Fruit fly (Drosophila melanogaster) whole organism, embryonic: ENCODE measurements around the gene dmGlut.

Experiments
- CG11696 ChIP-seq: fragments of 200-800 bp; sonication (Bioruptor generic); IDR thresholded peaks from 2 replicates; pipeline ENCODE4 v1.3.6; 2022; ENCODE audit warnings: missing biosample characterization, missing genetic modification characterization
- CG12236 ChIP-seq: fragments of 200-800 bp; sonication (Bioruptor generic); optimal IDR thresholded peaks from 2 replicates; lab custom pipeline; 2016; ENCODE audit warnings: missing biosample characterization, missing genetic modification characterization
- CG16813 ChIP-seq: fragments of 200-800 bp; sonication (Bioruptor generic); IDR thresholded peaks from 3 replicates; pipeline ENCODE4 v1.3.6; 2022; ENCODE audit warnings: missing biosample characterization, missing genetic modification characterization; ENCODE audit not compliant: partially characterized antibody
- CG17802 ChIP-seq: fragments of 200-800 bp; sonication (Bioruptor generic); optimal IDR thresholded peaks from 2 replicates; lab custom pipeline; 2018; ENCODE audit warnings: missing biosample characterization, mild to moderate bottlenecking, missing genetic modification characterization, moderate library complexity
- CG17829 ChIP-seq: fragments of 200-800 bp; optimal IDR thresholded peaks from 2 replicates; lab custom pipeline; 2019; ENCODE audit warnings: missing biosample characterization, mild to moderate bottlenecking, missing genetic modification characterization, moderate library complexity
- CG2116 ChIP-seq: fragments of 200-800 bp; sonication (Bioruptor generic); optimal IDR thresholded peaks from 3 replicates; lab custom pipeline; 2018; ENCODE audit warnings: missing biosample characterization, mild to moderate bottlenecking, missing genetic modification characterization
- CG2129 ChIP-seq: fragments of 200-800 bp; sonication (Bioruptor generic); IDR thresholded peaks from 2 replicates; pipeline ENCODE4 v1.3.6; 2022; ENCODE audit warnings: missing biosample characterization, missing genetic modification characterization; ENCODE audit not compliant: partially characterized antibody
- CG2199 ChIP-seq: fragments of 200-800 bp; sonication (Bioruptor generic); IDR thresholded peaks from 3 replicates; pipeline ENCODE4 v1.3.6; 2022; ENCODE audit warnings: missing biosample characterization, missing genetic modification characterization
- CG3281 ChIP-seq: fragments of 200-800 bp; sonication (Bioruptor generic); optimal IDR thresholded peaks from 3 replicates; lab custom pipeline; 2017; ENCODE audit warnings: missing biosample characterization, mild to moderate bottlenecking, missing genetic modification characterization
- CG33213 ChIP-seq: fragments of 200-800 bp; sonication (Bioruptor generic); optimal IDR thresholded peaks from 3 replicates; lab custom pipeline; 2016; ENCODE audit warnings: missing biosample characterization, missing genetic modification characterization
- CG4328 ChIP-seq: fragments of 200-800 bp; sonication (Bioruptor generic); optimal IDR thresholded peaks from 3 replicates; lab custom pipeline; 2017; ENCODE audit warnings: missing biosample characterization, missing genetic modification reagents, missing genetic modification characterization
- CG4424 ChIP-seq: fragments of 200-800 bp; sonication (Bioruptor generic); optimal IDR thresholded peaks from 3 replicates; lab custom pipeline; 2016; ENCODE audit warnings: missing biosample characterization, missing genetic modification characterization
- CG7928 ChIP-seq: fragments of 200-800 bp; sonication (Bioruptor generic); optimal IDR thresholded peaks from 2 replicates; lab custom pipeline; 2017; ENCODE audit warnings: missing biosample characterization, mild to moderate bottlenecking, missing genetic modification characterization
- Chrac-16 ChIP-seq: fragments of 200-800 bp; sonication (Bioruptor generic); optimal IDR thresholded peaks from 3 replicates; lab custom pipeline; 2016; ENCODE audit warnings: missing biosample characterization, missing genetic modification characterization
- CoRest ChIP-seq: fragments of 200-800 bp; sonication (Bioruptor generic); optimal IDR thresholded peaks from 3 replicates; lab custom pipeline; 2018; ENCODE audit warnings: missing biosample characterization, mild to moderate bottlenecking, missing genetic modification characterization, moderate library complexity
- Dad ChIP-seq: fragments of 200-800 bp; sonication (Bioruptor generic); optimal IDR thresholded peaks from 3 replicates; lab custom pipeline; 2016; ENCODE audit warnings: missing biosample characterization, missing genetic modification characterization
- Dfd ChIP-seq, 2 experiments: fragments of >200 bp; optimal IDR thresholded peaks; 2 replicates each; lab custom pipeline; 2017; ENCODE audit warnings: missing biosample characterization in 2 of 2, missing genetic modification characterization in 2 of 2
- Dip2 ChIP-seq: fragments of 200-800 bp; sonication (Bioruptor generic); IDR thresholded peaks from 2 replicates; pipeline ENCODE4 v1.3.6; 2022; ENCODE audit warnings: missing biosample characterization, missing genetic modification characterization
- Dref ChIP-seq: fragments of 200-800 bp; sonication (Bioruptor generic); IDR thresholded peaks from 2 replicates; pipeline ENCODE4 v1.3.6; 2022; ENCODE audit warnings: missing biosample characterization, missing genetic modification characterization
- Fer2 ChIP-seq: fragments of 200-800 bp; sonication (Bioruptor generic); optimal IDR thresholded peaks from 2 replicates; lab custom pipeline; 2018; ENCODE audit warnings: missing biosample characterization, mild to moderate bottlenecking, missing genetic modification characterization, moderate library complexity
- HLH54F ChIP-seq: fragments of 200-800 bp; sonication (Bioruptor generic); optimal IDR thresholded peaks from 3 replicates; lab custom pipeline; 2016; ENCODE audit warnings: missing biosample characterization, missing genetic modification characterization
- HmgD ChIP-seq: fragments of 200-800 bp; sonication (Bioruptor generic); optimal IDR thresholded peaks from 3 replicates; lab custom pipeline; 2016; ENCODE audit warnings: missing biosample characterization, missing genetic modification characterization
- HmgZ ChIP-seq: fragments of 200-800 bp; sonication (Bioruptor generic); optimal IDR thresholded peaks from 2 replicates; lab custom pipeline; 2018; ENCODE audit warnings: missing biosample characterization, mild to moderate bottlenecking, missing genetic modification characterization
- Lhr ChIP-seq: fragments of 200-800 bp; sonication (Bioruptor generic); optimal IDR thresholded peaks from 3 replicates; lab custom pipeline; 2017; ENCODE audit warnings: mild to moderate bottlenecking, missing biosample characterization, missing genetic modification reagents, missing genetic modification characterization
- Oaz ChIP-seq: fragments of 200-800 bp; sonication (Bioruptor generic); IDR thresholded peaks from 2 replicates; pipeline ENCODE4 v1.3.6; 2022; ENCODE audit warnings: missing biosample characterization, missing genetic modification characterization
- Oli ChIP-seq: fragments of 200-800 bp; sonication (Bioruptor generic); optimal IDR thresholded peaks from 2 replicates; lab custom pipeline; 2018; ENCODE audit warnings: missing biosample characterization, mild to moderate bottlenecking, missing genetic modification characterization, moderate library complexity
- Xrp1 ChIP-seq: fragments of 200-800 bp; sonication (Bioruptor generic); IDR thresholded peaks from 2 replicates; pipeline ENCODE4 v1.3.6; 2022; ENCODE audit warnings: missing biosample characterization, missing genetic modification characterization
- ato ChIP-seq: fragments of 200-800 bp; sonication (Bioruptor generic); IDR thresholded peaks from 2 replicates; pipeline ENCODE4 v1.3.6; 2022; ENCODE audit warnings: missing biosample characterization, missing genetic modification characterization; ENCODE audit not compliant: partially characterized antibody
- cato ChIP-seq: fragments of 200-800 bp; sonication (Bioruptor generic); optimal IDR thresholded peaks from 2 replicates; lab custom pipeline; 2016; ENCODE audit warnings: missing biosample characterization, missing genetic modification characterization, borderline replicate concordance
- caup ChIP-seq: fragments of 200-800 bp; sonication (Bioruptor generic); optimal IDR thresholded peaks from 3 replicates; lab custom pipeline; 2017; ENCODE audit warnings: missing biosample characterization, mild to moderate bottlenecking, missing genetic modification characterization, moderate library complexity; ENCODE audit not compliant: severe bottlenecking
- ci ChIP-seq: fragments of 200-800 bp; sonication (Bioruptor generic); IDR thresholded peaks from 3 replicates; pipeline ENCODE4 v1.3.6; 2022; ENCODE audit warnings: missing biosample characterization, missing genetic modification characterization
- h ChIP-seq: fragments of >200 bp; optimal IDR thresholded peaks from 2 replicates; lab custom pipeline; 2017
- insv ChIP-seq, 2 experiments: fragments of 200-800 bp; sonication (Bioruptor generic); optimal IDR thresholded peaks; 3 replicates each; lab custom pipeline; 2016 to 2018; ENCODE audit warnings: missing biosample characterization in 2 of 2, missing genetic modification characterization in 2 of 2
- jumu ChIP-seq: fragments of 200-800 bp; sonication (Bioruptor generic); optimal IDR thresholded peaks from 3 replicates; lab custom pipeline; 2016; ENCODE audit warnings: missing biosample characterization, missing genetic modification characterization
- mam ChIP-seq: fragments of 200-800 bp; sonication (Bioruptor generic); optimal IDR thresholded peaks from 3 replicates; lab custom pipeline; 2016; ENCODE audit warnings: missing biosample characterization, missing genetic modification characterization
- nau ChIP-seq: fragments of 200-800 bp; sonication (Bioruptor generic); optimal IDR thresholded peaks from 3 replicates; lab custom pipeline; 2017; ENCODE audit warnings: missing biosample characterization, mild to moderate bottlenecking, missing genetic modification characterization, missing genetic modification reagents
- otp ChIP-seq: fragments of 200-800 bp; sonication (Bioruptor generic); IDR thresholded peaks from 3 replicates; pipeline ENCODE4, ENCODE4 v1.3.6; 2022; ENCODE audit warnings: missing biosample characterization, missing genetic modification characterization
- pan ChIP-seq, 4 experiments: fragments of >200 bp in 3 of 4; fragments of 200-800 bp in 1 of 4; sonication (Bioruptor generic) in 1 of 4; optimal IDR thresholded peaks in 3 of 4; IDR thresholded peaks in 1 of 4; 2 replicates each; pipeline versions ENCODE4 v1.3.6 to Lab custom; 2017 to 2022; ENCODE audit warnings: missing biosample characterization in 2 of 4, missing genetic modification characterization in 2 of 4, mixed read lengths in 1 of 4
- pb ChIP-seq: fragments of 200-800 bp; sonication (Bioruptor generic); optimal IDR thresholded peaks from 3 replicates; lab custom pipeline; 2016; ENCODE audit warnings: missing biosample characterization, missing genetic modification characterization
- pum ChIP-seq: fragments of 200-800 bp; sonication (Bioruptor generic); optimal IDR thresholded peaks from 2 replicates; lab custom pipeline; 2016; ENCODE audit warnings: missing biosample characterization, missing genetic modification characterization
- pzg ChIP-seq: fragments of 200-800 bp; sonication (Bioruptor generic); optimal IDR thresholded peaks from 3 replicates; lab custom pipeline; 2018; ENCODE audit warnings: missing biosample characterization, mild to moderate bottlenecking, missing genetic modification characterization, moderate library complexity
- sc ChIP-seq, 3 experiments: fragments of >200 bp in 2 of 3; fragments of 200-800 bp in 1 of 3; sonication (Bioruptor generic) in 1 of 3; optimal IDR thresholded peaks; 2 replicates in 2 of 3; 3 replicates in 1 of 3; lab custom pipeline; 2017; ENCODE audit warnings: mild to moderate bottlenecking in 1 of 3, missing biosample characterization in 1 of 3, missing genetic modification characterization in 1 of 3, missing genetic modification reagents in 1 of 3
- schlank ChIP-seq: fragments of 200-800 bp; sonication (Bioruptor generic); optimal IDR thresholded peaks from 2 replicates; lab custom pipeline; 2018; ENCODE audit warnings: missing biosample characterization, mild to moderate bottlenecking, missing genetic modification characterization
- sob ChIP-seq: fragments of 200-800 bp; sonication (Bioruptor generic); IDR thresholded peaks from 2 replicates; pipeline ENCODE4 v1.3.6; 2022; ENCODE audit warnings: missing biosample characterization, missing genetic modification characterization
- tap ChIP-seq: fragments of 200-800 bp; optimal IDR thresholded peaks from 3 replicates; lab custom pipeline; 2019; ENCODE audit warnings: missing biosample characterization, mild to moderate bottlenecking, missing genetic modification characterization, moderate library complexity
- toy ChIP-seq: fragments of 200-800 bp; sonication (Bioruptor generic); IDR thresholded peaks from 2 replicates; pipeline ENCODE4 v1.3.6; 2022; ENCODE audit warnings: missing biosample characterization, missing genetic modification characterization
- trh ChIP-seq: fragments of 200-800 bp; sonication (Bioruptor generic); optimal IDR thresholded peaks from 2 replicates; lab custom pipeline; 2016; ENCODE audit warnings: missing biosample characterization, missing genetic modification characterization
- zen ChIP-seq: fragments of 200-800 bp; sonication (Bioruptor generic); optimal IDR thresholded peaks from 3 replicates; lab custom pipeline; 2018; ENCODE audit warnings: missing biosample characterization, mild to moderate bottlenecking, missing genetic modification characterization, moderate library complexity
- zfh2 ChIP-seq: fragments of 200-800 bp; sonication (Bioruptor generic); optimal IDR thresholded peaks from 2 replicates; lab custom pipeline; 2016; ENCODE audit warnings: missing biosample characterization, missing genetic modification characterization

dmGlut gene

dm6 chr2L:11987945-11988344 is 39.3 kb upstream of the dmGlut start, which contains the start of the genes CG6686 and CG34163 (continued):
- TF ChIP-seq Xrp1 (peak; percentile 27; the same call in 1 of the 2 replicates), CG2116 (peak; percentile 63), Lhr (GFP tag; lab: Kevin White, UChicago) (peak; percentile 64), Oli (tag; lab: Kevin White, UChicago) (no peak), CG11696 (GFP tag; lab: Robert Waterston, UW) (no peak), ci (GFP tag; lab: Robert Waterston, UW) (no peak), CG17829 (tag; lab: Kevin White, UChicago) (peak; percentile 39), sob (GFP tag; lab: Robert Waterston, UW) (peak; percentile 42; the same call in 1 of the 2 replicates), Dad (GFP tag; lab: Kevin White, UChicago) (peak; percentile 48), pb (no peak), CG33213 (GFP tag; lab: Kevin White, UChicago) (peak; percentile 32), Fer2 (no peak), HmgZ (tag; lab: Kevin White, UChicago) (peak; percentile 38), trh (GFP tag; lab: Kevin White, UChicago) (no peak), jumu (GFP tag; lab: Kevin White, UChicago) (peak; percentile 53), CoRest (peak; percentile 62), sc (optimal IDR thresholded peaks at IDR 0.05; lab: Kevin White, UChicago) (no peak), sc (GFP tag; optimal IDR thresholded peaks at IDR 0.05; lab: Kevin White, UChicago) (no peak), schlank (tag; lab: Kevin White, UChicago) (no peak), Dip2 (no peak), Chrac-16 (GFP tag; lab: Kevin White, UChicago) (peak; percentile 33), Dfd (GFP tag; optimal IDR thresholded peaks at IDR 0.05; lab: Kevin White, UChicago) (no peak), cato (GFP tag; lab: Kevin White, UChicago) (no peak), tap (no peak), mam (GFP tag; lab: Kevin White, UChicago) (peak; percentile 44), CG7928 (GFP tag; lab: Kevin White, UChicago) (no peak), insv (GFP tag; optimal IDR thresholded peaks at IDR 0.05; lab: Kevin White, UChicago) (peak in 1 of 2 experiments; percentile 3), HmgD (GFP tag; lab: Kevin White, UChicago) (peak; percentile 34), pzg (peak; percentile 63), pum (GFP tag; lab: Kevin White, UChicago) (peak; percentile 37)

dm6 chr2L:11989210-11989609 is 38.0 kb upstream of the dmGlut start:
- TF ChIP-seq CG4328 (GFP tag; lab: Kevin White, UChicago): no peak
- TF ChIP-seq, all 482 proteins: peak for 0

- TF ChIP-seq nau: no peak
- no peak for TF ChIP-seq h (lab: Kevin White, UChicago)
- no peak for TF ChIP-seq CG17802 (tag; lab: Kevin White, UChicago)
- no peak for TF ChIP-seq CG2199
- TF ChIP-seq caup (GFP tag; lab: Kevin White, UChicago): no peak
- no peak for TF ChIP-seq CG4424 (GFP tag; lab: Kevin White, UChicago)
- no peak for TF ChIP-seq Dref (GFP tag; lab: Robert Waterston, UW)
- TF ChIP-seq HmgD (GFP tag; lab: Kevin White, UChicago): no peak
- TF ChIP-seq toy: no peak
- no peak for TF ChIP-seq Oaz (GFP tag; lab: Robert Waterston, UW)
- TF ChIP-seq zen (tag; lab: Kevin White, UChicago): peak; percentile 7
- TF ChIP-seq zfh2: no peak
- peak; percentile 12 for TF ChIP-seq CG3281
- no peak for TF ChIP-seq CG2129
- no peak for TF ChIP-seq otp (GFP tag; lab: Robert Waterston, UW)
- TF ChIP-seq CG12236 (GFP tag; lab: Kevin White, UChicago): no peak
- no peak for TF ChIP-seq HLH54F
- TF ChIP-seq ato (GFP tag; lab: Robert Waterston, UW): 0 out of 2 replicates have a peak, but pooled peaks have one; percentile 13
- TF ChIP-seq CG16813 (GFP tag; lab: Robert Waterston, UW): peak; percentile 31; the same call in 1 of the 3 replicates
- TF ChIP-seq pan (optimal IDR thresholded peaks at IDR 0.05; lab: Kevin White, UChicago): no peak
- TF ChIP-seq pan (GFP tag; optimal IDR thresholded peaks at IDR 0.05 in 1 of 2, IDR thresholded peaks at IDR 0.05 in 1 of 2): no peak
Measured at dm6 chr2L:11989729-11990128, 37.5 kb upstream of the dmGlut start, which contains the start of the genes zuc and dgt2. Gene zuc (minus strand): TSS chr2L:11989882. Gene dgt2 (plus strand): TSS chr2L:11989936.
